Worm (Caenorhabditis elegans) whole organism, young adult: ENCODE data around the gene Y116A8C.27.
A peak's percentile ranks its signal among the peaks of the same experiment; 100 is the strongest.

ENCODE experiments used
- B0261.1 ChIP-seq: sonication (generic microtip); optimal IDR thresholded peaks from 2 replicates; lab custom pipeline; 2016; ENCODE audit warnings: mild to moderate bottlenecking, missing genetic modification characterization, moderate library complexity, missing compliant biosample characterization
- C17E4.6 ChIP-seq: fragments of 200-800 bp; sonication (Bioruptor generic); IDR thresholded peaks from 2 replicates; pipeline ENCODE4 v1.3.6; 2022; ENCODE audit warnings: missing genetic modification reagents, missing genetic modification characterization, missing compliant biosample characterization
- F23B12.7 ChIP-seq: sonication (generic microtip); optimal IDR thresholded peaks from 2 replicates; lab custom pipeline; 2017; ENCODE audit warnings: missing genetic modification characterization, mild to moderate bottlenecking, missing compliant biosample characterization, antibody characterized with exemption, moderate library complexity; ENCODE audit not compliant: insufficient read depth
- F37B4.10 ChIP-seq: fragments of 200-800 bp; sonication (Bioruptor generic); IDR thresholded peaks from 2 replicates; pipeline ENCODE4 v1.3.6; 2022; ENCODE audit warnings: missing genetic modification characterization, missing compliant biosample characterization
- F39B2.1 ChIP-seq: fragments of 200-800 bp; sonication (Bioruptor generic); IDR thresholded peaks from 2 replicates; pipeline ENCODE4 v1.3.6; 2022; ENCODE audit warnings: missing genetic modification reagents, missing genetic modification characterization, missing compliant biosample characterization
- F49E8.2 ChIP-seq: sonication (generic microtip); optimal IDR thresholded peaks from 3 replicates; lab custom pipeline; 2017; ENCODE audit warnings: missing genetic modification characterization, mild to moderate bottlenecking, missing compliant biosample characterization, antibody characterized with exemption, moderate library complexity; ENCODE audit not compliant: insufficient read depth
- F52B5.7 ChIP-seq: sonication (generic microtip); optimal IDR thresholded peaks from 2 replicates; lab custom pipeline; 2016; ENCODE audit warnings: mild to moderate bottlenecking, missing genetic modification characterization, missing compliant biosample characterization
- F57C9.4 ChIP-seq: sonication (generic microtip); optimal IDR thresholded peaks from 2 replicates; lab custom pipeline; 2017; ENCODE audit warnings: mild to moderate bottlenecking, missing genetic modification characterization, missing compliant biosample characterization
- Y79H2A.3 ChIP-seq: fragments of 200-800 bp; sonication (Bioruptor generic); conservative IDR thresholded peaks from 2 replicates; pipeline ENCODE4 v1.3.6; 2022; ENCODE audit warnings: missing genetic modification reagents, missing genetic modification characterization, missing compliant biosample characterization
- ZK185.1 ChIP-seq: sonication (generic microtip); optimal IDR thresholded peaks from 2 replicates; lab custom pipeline; 2016; ENCODE audit warnings: mild to moderate bottlenecking, missing genetic modification characterization, missing compliant biosample characterization; ENCODE audit not compliant: poor library complexity, severe bottlenecking
- aptf-3 ChIP-seq: fragments of 200-800 bp; sonication (Bioruptor generic); IDR thresholded peaks from 2 replicates; pipeline ENCODE4 v1.3.6; 2022; ENCODE audit warnings: missing genetic modification characterization, missing compliant biosample characterization
- athp-1 ChIP-seq: sonication (generic microtip); optimal IDR thresholded peaks from 2 replicates; lab custom pipeline; 2017; ENCODE audit warnings: mild to moderate bottlenecking, missing genetic modification characterization, missing compliant biosample characterization
- attf-6 ChIP-seq: fragments of 200-800 bp; sonication (Bioruptor generic); IDR thresholded peaks from 2 replicates; pipeline ENCODE4 v1.3.6; 2022; ENCODE audit warnings: missing genetic modification reagents, missing genetic modification characterization, missing compliant biosample characterization
- bed-2 ChIP-seq: fragments of 200-800 bp; sonication (Bioruptor generic); IDR thresholded peaks from 2 replicates; pipeline ENCODE4 v1.3.6; 2022; ENCODE audit warnings: missing genetic modification reagents, missing genetic modification characterization, missing compliant biosample characterization
- chd-7 ChIP-seq: sonication (generic microtip); optimal IDR thresholded peaks from 2 replicates; lab custom pipeline; 2016; ENCODE audit warnings: mild to moderate bottlenecking, missing genetic modification characterization, moderate library complexity, missing compliant biosample characterization
- die-1 ChIP-seq: sonication (generic microtip); optimal IDR thresholded peaks from 2 replicates; lab custom pipeline; 2016; ENCODE audit warnings: missing genotype, mild to moderate bottlenecking, missing genetic modification characterization, missing compliant biosample characterization
- dox-1 ChIP-seq: fragments of 200-800 bp; sonication (Bioruptor generic); IDR thresholded peaks from 2 replicates; pipeline ENCODE4 v1.3.6; 2022; ENCODE audit warnings: missing genetic modification reagents, missing genetic modification characterization, missing compliant biosample characterization
- dpff-1 ChIP-seq: sonication (generic microtip); optimal IDR thresholded peaks from 2 replicates; lab custom pipeline; 2017; ENCODE audit warnings: mild to moderate bottlenecking, missing genetic modification characterization, missing compliant biosample characterization
- dpl-1 ChIP-seq: fragments of 150-350 bp; optimal IDR thresholded peaks from 2 replicates; lab custom pipeline; 2014; ENCODE audit warnings: missing biosample characterization, missing genetic modification reagents, missing genetic modification characterization
- egl-44 ChIP-seq: fragments of 200-800 bp; sonication (Bioruptor generic); IDR thresholded peaks from 2 replicates; pipeline ENCODE4 v1.3.6; 2022; ENCODE audit warnings: missing genetic modification reagents, missing genetic modification characterization, missing compliant biosample characterization
- egrh-3 ChIP-seq: fragments of 200-800 bp; sonication (Bioruptor generic); IDR thresholded peaks from 2 replicates; pipeline ENCODE4 v1.3.6; 2022; ENCODE audit warnings: missing genetic modification reagents, missing genetic modification characterization, missing compliant biosample characterization
- ekl-4 ChIP-seq: fragments of 200-800 bp; sonication (Bioruptor generic); IDR thresholded peaks from 2 replicates; pipeline ENCODE4 v1.3.6; 2022; ENCODE audit warnings: missing genetic modification reagents, missing genetic modification characterization, missing compliant biosample characterization
- gei-17 ChIP-seq: fragments of 200-800 bp; sonication (Bioruptor generic); optimal IDR thresholded peaks from 2 replicates; lab custom pipeline; 2018; ENCODE audit warnings: mild to moderate bottlenecking, missing genetic modification characterization, missing compliant biosample characterization
- him-1 ChIP-seq: sonication (generic microtip); optimal IDR thresholded peaks from 2 replicates; lab custom pipeline; 2016; ENCODE audit warnings: missing genotype, missing genetic modification reagents, missing genetic modification characterization, missing compliant biosample characterization
- hmg-20 ChIP-seq: fragments of 200-800 bp; sonication (Bioruptor generic); IDR thresholded peaks from 2 replicates; pipeline ENCODE4 v1.3.6; 2022; ENCODE audit warnings: missing genetic modification reagents, missing genetic modification characterization, missing compliant biosample characterization
- madf-3 ChIP-seq: fragments of 200-800 bp; sonication (Bioruptor generic); IDR thresholded peaks from 2 replicates; pipeline ENCODE4 v1.3.6; 2022; ENCODE audit warnings: missing genetic modification reagents, missing genetic modification characterization, missing compliant biosample characterization
- madf-8 ChIP-seq: fragments of 200-800 bp; sonication (Bioruptor generic); conservative IDR thresholded peaks from 2 replicates; pipeline ENCODE4 v1.3.6; 2022; ENCODE audit warnings: missing genetic modification reagents, missing genetic modification characterization, missing compliant biosample characterization
- mcd-1 ChIP-seq: fragments of 200-800 bp; sonication (Bioruptor generic); IDR thresholded peaks from 2 replicates; pipeline ENCODE4 v1.3.6; 2022; ENCODE audit warnings: missing genetic modification reagents, missing genetic modification characterization, missing compliant biosample characterization
- mes-4 ChIP-seq: sonication (generic microtip); optimal IDR thresholded peaks from 2 replicates; lab custom pipeline; 2016; ENCODE audit warnings: missing genotype, missing genetic modification characterization, missing compliant biosample characterization
- nhr-80 ChIP-seq: sonication (generic microtip); optimal IDR thresholded peaks from 2 replicates; lab custom pipeline; 2016; ENCODE audit warnings: missing genetic modification characterization, missing compliant biosample characterization
- pha-4 ChIP-seq: fragments of 150-350 bp; sonication (generic microtip); optimal IDR thresholded peaks from 2 replicates; lab custom pipeline; 2014; ENCODE audit warnings: missing biosample characterization, missing genetic modification reagents, missing genetic modification characterization
- rec-8 ChIP-seq, 2 experiments: sonication (generic microtip); optimal IDR thresholded peaks; 2 replicates each; lab custom pipeline; 2016; ENCODE audit warnings: mild to moderate bottlenecking in 2 of 2, missing genetic modification characterization in 2 of 2, missing genetic modification reagents in 2 of 2, missing genotype in 2 of 2, missing biosample characterization in 1 of 2, missing compliant biosample characterization in 1 of 2, moderate library complexity in 1 of 2
- rpc-1 ChIP-seq, 2 experiments: fragments of 150-350 bp in 1 of 2; sonication (generic microtip) in 1 of 2; optimal IDR thresholded peaks; 2 replicates each; lab custom pipeline; 2014 to 2018; ENCODE audit warnings: missing biosample characterization in 1 of 2, missing genetic modification characterization in 1 of 2, missing genetic modification reagents in 1 of 2, missing genotype in 1 of 2
- snpc-1.1 ChIP-seq: sonication (generic microtip); optimal IDR thresholded peaks from 2 replicates; lab custom pipeline; 2017; ENCODE audit warnings: missing genetic modification characterization, mild to moderate bottlenecking, missing compliant biosample characterization, antibody characterized with exemption, moderate library complexity, missing genotype, missing genetic modification reagents; ENCODE audit not compliant: insufficient read depth
- snpc-3.4 ChIP-seq: sonication (generic microtip); optimal IDR thresholded peaks from 2 replicates; lab custom pipeline; 2017; ENCODE audit warnings: missing genetic modification characterization, mild to moderate bottlenecking, missing compliant biosample characterization, antibody characterized with exemption, moderate library complexity, missing genotype, missing genetic modification reagents
- snpc-4 ChIP-seq, 5 experiments: fragments of 150-350 bp in 1 of 5; sonication (generic microtip) in 4 of 5; optimal IDR thresholded peaks; 2 replicates each; lab custom pipeline; 2014 to 2018; ENCODE audit warnings: missing genetic modification characterization in 5 of 5, missing biosample characterization in 3 of 5, antibody characterized with exemption in 2 of 5, mild to moderate bottlenecking in 2 of 5, missing compliant biosample characterization in 2 of 5, missing genotype in 2 of 5, moderate library complexity in 2 of 5, missing genetic modification reagents in 1 of 5
- somi-1 ChIP-seq: fragments of 200-800 bp; sonication (Bioruptor generic); optimal IDR thresholded peaks from 2 replicates; lab custom pipeline; 2018; ENCODE audit warnings: mild to moderate bottlenecking, missing genetic modification characterization, missing compliant biosample characterization
- sptf-2 ChIP-seq: fragments of 200-800 bp; sonication (Bioruptor generic); optimal IDR thresholded peaks from 2 replicates; lab custom pipeline; 2018; ENCODE audit warnings: mild to moderate bottlenecking, missing genetic modification characterization, missing compliant biosample characterization
- tbp1 ChIP-seq: fragments of 200-800 bp; sonication (Bioruptor generic); optimal IDR thresholded peaks from 2 replicates; lab custom pipeline; 2018; ENCODE audit warnings: mild to moderate bottlenecking, missing genetic modification characterization, missing compliant biosample characterization
- tbx-9 ChIP-seq: sonication (generic microtip); optimal IDR thresholded peaks from 2 replicates; lab custom pipeline; 2016; ENCODE audit warnings: borderline replicate concordance, missing genetic modification characterization, inconsistent platforms, missing compliant biosample characterization
- unc-130 ChIP-seq: sonication (generic microtip); optimal IDR thresholded peaks from 2 replicates; lab custom pipeline; 2016; ENCODE audit warnings: missing genetic modification reagents, missing genetic modification characterization, missing compliant biosample characterization
- ztf-18 ChIP-seq: sonication (generic microtip); optimal IDR thresholded peaks from 2 replicates; lab custom pipeline; 2016; ENCODE audit warnings: missing genotype, mild to moderate bottlenecking, missing genetic modification characterization, missing compliant biosample characterization
- ztf-25 ChIP-seq: fragments of 200-800 bp; sonication (Bioruptor generic); IDR thresholded peaks from 2 replicates; pipeline ENCODE4 v1.3.6; 2022; ENCODE audit warnings: missing genetic modification reagents, missing genetic modification characterization, missing compliant biosample characterization
- ztf-26 ChIP-seq: sonication (generic microtip); optimal IDR thresholded peaks from 2 replicates; lab custom pipeline; 2017; ENCODE audit warnings: missing genetic modification characterization, missing compliant biosample characterization
- ztf-28 ChIP-seq: fragments of 200-800 bp; sonication (Bioruptor generic); IDR thresholded peaks from 2 replicates; pipeline ENCODE4 v1.3.6; 2022; ENCODE audit warnings: missing genetic modification reagents, missing genetic modification characterization, missing compliant biosample characterization
- ztf-3 ChIP-seq: fragments of 200-800 bp; sonication (Bioruptor generic); optimal IDR thresholded peaks from 2 replicates; lab custom pipeline; 2018; ENCODE audit warnings: mild to moderate bottlenecking, missing genetic modification characterization, missing compliant biosample characterization

Gene Y116A8C.27

DNA sequence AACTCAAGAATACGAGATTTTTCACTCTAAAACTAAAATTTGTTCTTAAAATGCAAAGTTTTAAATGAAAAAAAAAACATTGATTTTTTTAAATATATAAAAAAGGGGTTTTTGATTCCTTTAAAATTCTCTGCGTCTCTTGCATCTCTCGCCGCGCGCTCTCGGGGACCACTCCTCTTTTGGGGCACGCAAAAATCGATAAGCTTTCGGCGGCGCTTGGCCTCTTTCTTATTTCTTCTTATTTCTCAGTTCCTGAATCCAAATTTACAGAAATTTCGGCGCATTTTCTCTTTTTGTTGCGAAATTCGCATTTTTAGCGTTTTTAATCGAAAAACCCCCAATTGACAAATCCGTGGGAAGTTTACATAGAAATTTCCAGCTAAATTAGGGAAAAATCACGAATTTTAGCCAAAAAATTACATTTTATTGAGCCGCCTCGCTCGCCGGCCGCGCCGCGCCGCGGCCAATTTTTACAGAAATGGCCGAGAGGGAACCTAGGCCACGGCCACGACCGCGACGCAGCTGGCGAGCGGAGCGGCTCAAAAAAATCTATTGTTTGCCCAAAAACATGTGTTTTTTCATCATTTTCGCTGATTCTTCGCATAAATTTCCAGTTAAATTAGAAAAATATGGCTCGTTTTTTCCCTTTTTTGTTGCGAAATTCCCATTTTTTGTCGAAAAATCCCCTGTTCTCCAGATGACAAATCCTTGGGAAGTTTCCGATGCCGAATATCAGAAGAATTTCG, 23.1 kb upstream of the Y116A8C.27 start, which contains the start of gene itsn-1:
Gene itsn-1, plus strand, starts transcription at position 696 of the 746 bp plus-strand sequence.
- TF ChIP-seq ztf-18 (tag; lab: Kevin White, UChicago) = no peak
- TF ChIP-seq Y79H2A.3 (GFP tag; lab: Robert Waterston, UW) = no peak
- TF ChIP-seq rpc-1 (optimal IDR thresholded peaks at IDR 0.05; lab: Kevin White, UChicago) = no peak
- no peak for TF ChIP-seq rpc-1 (tag; optimal IDR thresholded peaks at IDR 0.05; lab: Kevin White, UChicago)
- no peak for TF ChIP-seq snpc-3.4
- no peak for TF ChIP-seq gei-17
- no peak for TF ChIP-seq nhr-80 (tag; lab: Kevin White, UChicago)
- TF ChIP-seq egl-44 (GFP tag; lab: Robert Waterston, UW) = no peak
- no peak for TF ChIP-seq ztf-3 (GFP tag; lab: Kevin White, UChicago)
- TF ChIP-seq F37B4.10 (GFP tag; lab: Robert Waterston, UW) = no peak
- no peak for TF ChIP-seq pha-4 (tag; lab: Kevin White, UChicago)
- no peak for TF ChIP-seq ekl-4 (GFP tag; lab: Robert Waterston, UW)
- TF ChIP-seq dox-1 (GFP tag; lab: Robert Waterston, UW) = peak; percentile 46; the same call in 1 of the 2 replicates
- no peak for TF ChIP-seq unc-130 (GFP tag; lab: Kevin White, UChicago)
- TF ChIP-seq dpff-1 (tag; lab: Kevin White, UChicago) = no peak
- no peak for TF ChIP-seq ZK185.1
- no peak for TF ChIP-seq dpl-1 (GFP tag; lab: Kevin White, UChicago)
- TF ChIP-seq madf-8 (GFP tag; lab: Robert Waterston, UW) = no peak
- TF ChIP-seq ztf-28 (GFP tag; lab: Robert Waterston, UW) = 0 out of 2 replicates have a peak, but pooled peaks have one; percentile 5
- no peak for TF ChIP-seq mes-4 (tag; lab: Kevin White, UChicago)
- TF ChIP-seq F49E8.2 = peak; percentile 7
- peak; percentile 6; the same call in 1 of the 2 replicates for TF ChIP-seq C17E4.6
- peak; percentile 62; the same call in 1 of the 2 replicates for TF ChIP-seq attf-6 (GFP tag; lab: Robert Waterston, UW)
- TF ChIP-seq snpc-1.1 (tag; lab: Kevin White, UChicago) = no peak
- TF ChIP-seq ztf-26 (tag; lab: Kevin White, UChicago) = no peak
- peak; percentile 83; the same call in 1 of the 2 replicates for TF ChIP-seq egrh-3
- no peak for TF ChIP-seq bed-2 (GFP tag; lab: Robert Waterston, UW)
- TF ChIP-seq B0261.1 = no peak
- TF ChIP-seq hmg-20 (GFP tag; lab: Robert Waterston, UW) = no peak
- TF ChIP-seq rec-8 (tag; optimal IDR thresholded peaks at IDR 0.05; lab: Kevin White, UChicago) = peak in 1 of 2 experiments; percentile 8
- TF ChIP-seq tbp1 (GFP tag; lab: Kevin White, UChicago) = no peak
- no peak for TF ChIP-seq ztf-25 (GFP tag; lab: Robert Waterston, UW)
- TF ChIP-seq him-1 (tag; lab: Kevin White, UChicago) = no peak
- 0 out of 2 replicates have a peak, but pooled peaks have one; percentile 31 for TF ChIP-seq mcd-1
- no peak for TF ChIP-seq tbx-9 (tag; lab: Kevin White, UChicago)
- peak; percentile 94 for TF ChIP-seq madf-3 (GFP tag; lab: Robert Waterston, UW)
- no peak for TF ChIP-seq athp-1 (tag; lab: Kevin White, UChicago)
- no peak for TF ChIP-seq F57C9.4
- no peak for TF ChIP-seq F52B5.7 (tag; lab: Kevin White, UChicago)
- no peak for TF ChIP-seq F39B2.1 (GFP tag; lab: Robert Waterston, UW)
- TF ChIP-seq sptf-2 = no peak
- TF ChIP-seq snpc-4 (GFP tag; optimal IDR thresholded peaks at IDR 0.05; lab: Kevin White, UChicago) = no peak
- peak in 1 of 4 experiments; percentile 57 for TF ChIP-seq snpc-4 (tag; optimal IDR thresholded peaks at IDR 0.05; lab: Kevin White, UChicago)
- no peak for TF ChIP-seq F23B12.7 (tag; lab: Kevin White, UChicago)
- TF ChIP-seq somi-1 = no peak
- TF ChIP-seq chd-7 (tag; lab: Kevin White, UChicago) = no peak
- no peak for TF ChIP-seq die-1 (tag; lab: Kevin White, UChicago)
- TF ChIP-seq aptf-3 (GFP tag; lab: Robert Waterston, UW) = no peak
